Worm (Caenorhabditis elegans) whole organism, young adult: ENCODE data around the gene unc-24.

Experiments used
- D2030.7 ChIP-seq: fragments of 200-800 bp; sonication (Bioruptor generic); IDR thresholded peaks from 2 replicates; pipeline ENCODE4 v1.3.6; 2022; ENCODE audit warnings: missing genetic modification reagents, missing genetic modification characterization, missing compliant biosample characterization
- F55B11.4 ChIP-seq: sonication (generic microtip); optimal IDR thresholded peaks from 2 replicates; lab custom pipeline; 2016; ENCODE audit warnings: missing compliant biosample characterization, missing genetic modification characterization, borderline replicate concordance; ENCODE audit not compliant: insufficient read depth
- athp-1 ChIP-seq: sonication (generic microtip); optimal IDR thresholded peaks from 2 replicates; lab custom pipeline; 2017; ENCODE audit warnings: mild to moderate bottlenecking, missing genetic modification characterization, missing compliant biosample characterization
- egl-44 ChIP-seq: fragments of 200-800 bp; sonication (Bioruptor generic); IDR thresholded peaks from 2 replicates; pipeline ENCODE4 v1.3.6; 2022; ENCODE audit warnings: missing genetic modification reagents, missing genetic modification characterization, missing compliant biosample characterization
- ets-4 ChIP-seq: fragments of 200-800 bp; sonication (Bioruptor generic); optimal IDR thresholded peaks from 2 replicates; lab custom pipeline; 2018; ENCODE audit warnings: mild to moderate bottlenecking, missing genetic modification characterization, missing compliant biosample characterization
- madf-3 ChIP-seq: fragments of 200-800 bp; sonication (Bioruptor generic); IDR thresholded peaks from 2 replicates; pipeline ENCODE4 v1.3.6; 2022; ENCODE audit warnings: missing genetic modification reagents, missing genetic modification characterization, missing compliant biosample characterization
- madf-6 ChIP-seq: fragments of 200-800 bp; sonication (Bioruptor generic); IDR thresholded peaks from 2 replicates; pipeline ENCODE4 v1.3.6; 2022; ENCODE audit warnings: missing genetic modification reagents, missing genetic modification characterization, missing compliant biosample characterization
- mes-4 ChIP-seq: sonication (generic microtip); optimal IDR thresholded peaks from 2 replicates; lab custom pipeline; 2016; ENCODE audit warnings: missing genotype, missing genetic modification characterization, missing compliant biosample characterization
- snpc-4 ChIP-seq, 5 experiments: fragments of 150-350 bp in 1 of 5; sonication (generic microtip) in 4 of 5; optimal IDR thresholded peaks; 2 replicates each; lab custom pipeline; 2014 to 2018; ENCODE audit warnings: missing genetic modification characterization in 5 of 5, missing biosample characterization in 3 of 5, antibody characterized with exemption in 2 of 5, mild to moderate bottlenecking in 2 of 5, missing compliant biosample characterization in 2 of 5, missing genotype in 2 of 5, moderate library complexity in 2 of 5, missing genetic modification reagents in 1 of 5
- sptf-2 ChIP-seq: fragments of 200-800 bp; sonication (Bioruptor generic); optimal IDR thresholded peaks from 2 replicates; lab custom pipeline; 2018; ENCODE audit warnings: mild to moderate bottlenecking, missing genetic modification characterization, missing compliant biosample characterization
- ztf-25 ChIP-seq: fragments of 200-800 bp; sonication (Bioruptor generic); IDR thresholded peaks from 2 replicates; pipeline ENCODE4 v1.3.6; 2022; ENCODE audit warnings: missing genetic modification reagents, missing genetic modification characterization, missing compliant biosample characterization
- ztf-28 ChIP-seq: fragments of 200-800 bp; sonication (Bioruptor generic); IDR thresholded peaks from 2 replicates; pipeline ENCODE4 v1.3.6; 2022; ENCODE audit warnings: missing genetic modification reagents, missing genetic modification characterization, missing compliant biosample characterization

DNA sequence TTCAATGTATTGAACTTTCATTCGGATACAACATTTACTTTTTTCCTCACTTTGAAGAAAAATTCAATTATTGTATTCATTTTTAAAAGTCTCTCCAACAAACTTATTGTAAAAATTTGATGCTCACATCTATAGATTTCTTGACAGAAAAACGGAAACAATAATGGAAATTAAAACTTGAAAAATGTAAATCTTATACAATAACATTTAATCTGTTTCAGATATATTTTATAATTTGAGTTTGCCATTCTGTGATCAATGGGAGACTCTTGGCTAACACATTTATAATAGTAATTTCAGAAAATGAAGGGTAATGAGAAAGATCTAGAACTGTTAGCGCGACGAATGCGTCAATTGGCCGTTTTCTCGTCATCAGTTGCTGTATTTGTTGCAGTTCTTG, 8.7 kb downstream of the unc-24 start, which contains the start of gene col-115:
- no peak for TF ChIP-seq ztf-28 (GFP tag; lab: Robert Waterston, UW)
- TF ChIP-seq ets-4 (GFP tag; lab: Kevin White, UChicago), result no peak
- no peak for TF ChIP-seq madf-6 (GFP tag; lab: Robert Waterston, UW)
- TF ChIP-seq egl-44 (GFP tag; lab: Robert Waterston, UW), result no peak
- TF ChIP-seq ztf-25 (GFP tag; lab: Robert Waterston, UW), result no peak
- no peak for TF ChIP-seq D2030.7 (GFP tag; lab: Robert Waterston, UW)
- no peak for TF ChIP-seq sptf-2 (GFP tag; lab: Kevin White, UChicago)
- no peak for TF ChIP-seq mes-4
- no peak for TF ChIP-seq F55B11.4 (tag; lab: Kevin White, UChicago)
- no peak for TF ChIP-seq snpc-4 (GFP tag; optimal IDR thresholded peaks at IDR 0.05; lab: Kevin White, UChicago)
- TF ChIP-seq snpc-4 (tag; optimal IDR thresholded peaks at IDR 0.05; lab: Kevin White, UChicago), result no peak
- no peak for TF ChIP-seq athp-1 (tag; lab: Kevin White, UChicago)
- no peak for TF ChIP-seq madf-3
